Worm (Caenorhabditis elegans) whole organism, early embryonic: ENCODE data around the gene hlh-3.

Source experiments
- B0310.2 ChIP-seq: sonication (generic microtip); optimal IDR thresholded peaks from 2 replicates; lab custom pipeline; 2016; ENCODE audit warnings: mild to moderate bottlenecking, missing genetic modification characterization, missing compliant biosample characterization
- F13C5.2 ChIP-seq: sonication (generic microtip); optimal IDR thresholded peaks from 2 replicates; lab custom pipeline; 2017; ENCODE audit warnings: mild to moderate bottlenecking, missing genetic modification characterization, inconsistent platforms, missing compliant biosample characterization
- aly-1 ChIP-seq: sonication (generic microtip); optimal IDR thresholded peaks from 2 replicates; lab custom pipeline; 2016; ENCODE audit warnings: missing genetic modification characterization, missing compliant biosample characterization
- ama-1 ChIP-seq: fragments of 150-350 bp; optimal IDR thresholded peaks from 2 replicates; lab custom pipeline; 2014
- ceh-13 ChIP-seq: fragments of 200-800 bp; sonication (Bioruptor generic); optimal IDR thresholded peaks from 2 replicates; lab custom pipeline; 2018; ENCODE audit warnings: mild to moderate bottlenecking, missing genetic modification characterization, missing compliant biosample characterization
- ets-7 ChIP-seq: sonication (generic microtip); optimal IDR thresholded peaks from 2 replicates; lab custom pipeline; 2016; ENCODE audit warnings: missing genotype, missing genetic modification characterization, missing compliant biosample characterization
- flt-1 ChIP-seq: fragments of 200-800 bp; sonication (Bioruptor generic); IDR thresholded peaks from 2 replicates; pipeline ENCODE4 v1.3.6; 2022; ENCODE audit warnings: missing genetic modification characterization, missing compliant biosample characterization
- hmg-4 ChIP-seq: fragments of 200-800 bp; sonication (Bioruptor generic); optimal IDR thresholded peaks from 2 replicates; lab custom pipeline; 2018; ENCODE audit warnings: mild to moderate bottlenecking, missing genetic modification characterization, missing compliant biosample characterization
- pes-1 ChIP-seq: fragments of 200-800 bp; sonication (Bioruptor generic); IDR thresholded peaks from 2 replicates; pipeline ENCODE4 v1.3.6; 2022; ENCODE audit warnings: missing genetic modification reagents, missing genetic modification characterization, missing compliant biosample characterization
- scrt-1 ChIP-seq: fragments of 200-800 bp; sonication (Bioruptor generic); IDR thresholded peaks from 2 replicates; pipeline ENCODE4 v1.3.6; 2022; ENCODE audit warnings: missing genetic modification characterization, missing compliant biosample characterization
- sea-1 ChIP-seq: fragments of 200-800 bp; sonication (Bioruptor generic); conservative IDR thresholded peaks from 2 replicates; pipeline ENCODE4 v1.3.6; 2022; ENCODE audit warnings: missing genetic modification characterization, missing compliant biosample characterization
- tbx-11 ChIP-seq: fragments of 200-800 bp; sonication (Bioruptor generic); IDR thresholded peaks from 2 replicates; pipeline ENCODE4 v1.3.6; 2022; ENCODE audit warnings: missing genetic modification characterization, missing compliant biosample characterization
- tbx-37 ChIP-seq: fragments of 200-800 bp; sonication (Bioruptor generic); conservative IDR thresholded peaks from 2 replicates; pipeline ENCODE4 v1.3.6; 2022; ENCODE audit warnings: missing genetic modification reagents, missing genetic modification characterization, missing compliant biosample characterization
- tra-4 ChIP-seq: sonication (generic microtip); optimal IDR thresholded peaks from 2 replicates; lab custom pipeline; 2017; ENCODE audit warnings: missing genetic modification characterization, missing compliant biosample characterization

- TF ChIP-seq tra-4 (tag; lab: Kevin White, UChicago) (no peak), ceh-13 (no peak), pes-1 (GFP tag; lab: Robert Waterston, UW) (no peak), ama-1 (no peak), ets-7 (tag; lab: Kevin White, UChicago) (no peak), sea-1 (GFP tag; lab: Robert Waterston, UW) (no peak), aly-1 (tag; lab: Kevin White, UChicago) (no peak), flt-1 (GFP tag; lab: Robert Waterston, UW) (no peak), B0310.2 (tag; lab: Kevin White, UChicago) (no peak), hmg-4 (GFP tag; lab: Kevin White, UChicago) (no peak), tbx-37 (GFP tag; lab: Robert Waterston, UW) (no peak), scrt-1 (GFP tag; lab: Robert Waterston, UW) (no peak), F13C5.2 (tag; lab: Kevin White, UChicago) (no peak), tbx-11 (GFP tag; lab: Robert Waterston, UW) (no peak)
Measured at ce11 chrII:9115644-9116043, 29.2 kb downstream of the hlh-3 start.
